Fruit fly (Drosophila melanogaster): Measurements from ENCODE around the gene RpL17.

Gene RpL17

DNA sequence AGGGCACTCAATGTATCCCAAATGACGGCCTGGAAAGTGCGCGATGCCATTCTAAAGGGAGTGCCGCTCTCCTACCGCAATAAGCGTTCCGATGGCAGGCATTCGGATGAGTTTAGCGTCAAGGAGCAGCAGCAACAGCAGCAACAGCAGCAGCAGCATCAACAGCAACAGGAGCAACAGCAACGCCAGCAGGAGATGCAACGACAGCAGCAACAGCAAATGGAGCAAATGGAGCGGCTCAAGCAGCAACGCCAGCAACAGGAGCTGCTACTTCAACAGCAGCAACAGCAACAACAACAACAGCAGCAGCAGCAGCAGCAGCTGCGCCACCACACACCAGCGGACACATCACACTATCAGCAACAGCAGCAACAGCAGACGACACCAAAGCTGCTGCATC lies 27.9 kb downstream of the RpL17 start:
- TF ChIP-seq CG17801 (GFP tag; optimal IDR thresholded peaks at IDR 0.05; ENCODE audit: partially characterized antibody), result no peak

dm6 chrX:6711295-6711694 lies 32.7 kb downstream of the RpL17 start:
- peak; percentile 59 for TF ChIP-seq CG17801 (GFP tag; optimal IDR thresholded peaks at IDR 0.05; ENCODE audit: partially characterized antibody)

DNA sequence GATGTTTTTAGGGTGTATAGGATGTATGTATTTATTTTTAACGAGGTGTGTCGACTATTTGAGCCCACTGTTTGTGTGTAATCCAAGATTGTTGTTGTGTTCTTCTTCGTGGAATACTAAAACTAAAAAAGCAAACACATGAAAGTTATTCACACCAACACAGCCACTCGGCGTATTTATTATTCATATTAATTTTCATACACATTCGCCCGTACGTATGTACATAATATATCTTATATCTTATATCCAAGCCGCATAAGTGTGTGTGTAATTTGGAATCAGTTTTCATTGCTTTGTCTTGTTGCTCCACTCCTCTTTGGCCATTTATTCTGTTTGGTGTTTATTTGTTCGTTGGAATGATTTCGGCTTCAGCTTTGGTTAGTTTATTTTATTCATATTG lies 33.4 kb downstream of the RpL17 start:
- TF ChIP-seq CG17801 (GFP tag; optimal IDR thresholded peaks at IDR 0.05; ENCODE audit: partially characterized antibody), result no peak

dm6 chrX:6710258-6710657 lies 33.8 kb downstream of the RpL17 start:
- no peak for TF ChIP-seq CG17801 (GFP tag; optimal IDR thresholded peaks at IDR 0.05; ENCODE audit: partially characterized antibody)

dm6 chrX:6709252-6710037 lies 34.6 kb downstream of the RpL17 start:
- no peak for TF ChIP-seq CG17801 (GFP tag; optimal IDR thresholded peaks at IDR 0.05; ENCODE audit: partially characterized antibody)

DNA sequence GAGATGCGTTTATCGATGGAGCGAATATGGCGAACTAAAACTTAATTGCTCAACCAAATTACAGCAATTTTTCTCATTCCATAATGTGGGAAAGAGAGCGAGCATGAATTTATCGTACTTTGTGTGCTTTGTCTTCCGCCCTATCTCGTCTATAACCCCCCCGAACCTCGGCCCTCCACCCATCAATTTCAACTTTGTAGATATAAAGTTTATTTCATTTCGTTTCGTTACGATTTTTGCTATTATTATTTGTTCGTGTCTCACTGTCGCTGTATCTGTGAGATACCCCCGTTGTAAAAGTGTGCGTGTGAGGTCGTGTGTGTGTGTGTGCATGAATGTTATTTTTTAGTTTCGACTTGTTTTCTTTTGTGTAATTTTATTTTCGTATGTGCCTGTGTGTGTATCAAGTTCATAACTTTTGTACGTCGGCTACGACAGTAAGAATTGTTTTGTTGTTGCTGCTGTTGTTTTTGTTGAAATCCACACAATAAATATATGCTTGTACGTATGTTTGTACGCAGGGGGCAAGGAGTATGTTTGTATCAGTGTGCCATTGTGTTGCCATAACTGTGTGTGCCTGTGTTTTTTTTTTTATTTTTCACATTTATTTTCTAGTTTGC lies 35.3 kb downstream of the RpL17 start:
- TF ChIP-seq CG17801 (GFP tag; optimal IDR thresholded peaks at IDR 0.05; ENCODE audit: partially characterized antibody), result no peak

DNA sequence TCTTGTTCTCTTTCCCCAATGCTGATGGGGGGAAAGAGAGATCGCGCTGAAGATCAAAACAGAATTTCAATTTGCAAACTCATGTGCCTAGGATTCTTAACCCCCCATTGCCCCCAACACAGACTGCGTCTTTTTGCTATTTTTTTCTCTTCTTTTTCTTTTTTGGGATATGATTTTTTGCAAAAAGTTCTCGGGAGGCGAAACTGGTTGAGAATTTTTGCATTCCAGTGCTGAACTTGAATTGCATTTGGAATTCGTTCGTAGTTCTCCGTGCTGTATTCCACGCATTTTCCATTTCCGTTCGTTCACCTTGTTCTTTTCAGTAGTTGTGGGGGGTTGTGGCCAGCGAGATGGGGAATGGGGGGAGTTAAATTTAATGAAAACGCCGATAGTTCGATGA lies 35.9 kb downstream of the RpL17 start:
- no peak for TF ChIP-seq CG17801 (GFP tag; optimal IDR thresholded peaks at IDR 0.05; ENCODE audit: partially characterized antibody)

- no peak for TF ChIP-seq CG17801 (GFP tag; optimal IDR thresholded peaks at IDR 0.05; ENCODE audit: partially characterized antibody)
These were observed 37.3 kb downstream of the RpL17 start for dm6 chrX:6706570-6707306.

DNA sequence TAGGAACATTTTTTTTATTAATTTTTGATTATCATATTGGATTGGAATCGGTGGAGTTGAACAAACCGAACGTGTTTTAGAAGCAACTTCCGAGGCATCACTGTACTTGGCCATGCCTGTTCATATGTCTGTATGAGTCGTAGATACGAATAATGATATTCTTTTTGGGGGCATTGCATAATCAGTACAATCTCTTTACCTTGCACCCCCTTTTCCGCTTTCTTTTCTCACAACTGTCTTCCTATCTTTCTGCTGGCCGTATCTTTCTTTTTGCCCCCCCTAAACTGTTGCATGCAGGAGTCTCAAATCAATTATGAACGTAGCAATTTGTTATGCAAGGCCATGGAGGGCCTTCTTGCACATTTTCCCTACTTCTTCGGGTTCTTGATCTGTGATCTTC lies 38.1 kb downstream of the RpL17 start:
- TF ChIP-seq CG17801 (GFP tag; optimal IDR thresholded peaks at IDR 0.05; ENCODE audit: partially characterized antibody), result no peak

DNA sequence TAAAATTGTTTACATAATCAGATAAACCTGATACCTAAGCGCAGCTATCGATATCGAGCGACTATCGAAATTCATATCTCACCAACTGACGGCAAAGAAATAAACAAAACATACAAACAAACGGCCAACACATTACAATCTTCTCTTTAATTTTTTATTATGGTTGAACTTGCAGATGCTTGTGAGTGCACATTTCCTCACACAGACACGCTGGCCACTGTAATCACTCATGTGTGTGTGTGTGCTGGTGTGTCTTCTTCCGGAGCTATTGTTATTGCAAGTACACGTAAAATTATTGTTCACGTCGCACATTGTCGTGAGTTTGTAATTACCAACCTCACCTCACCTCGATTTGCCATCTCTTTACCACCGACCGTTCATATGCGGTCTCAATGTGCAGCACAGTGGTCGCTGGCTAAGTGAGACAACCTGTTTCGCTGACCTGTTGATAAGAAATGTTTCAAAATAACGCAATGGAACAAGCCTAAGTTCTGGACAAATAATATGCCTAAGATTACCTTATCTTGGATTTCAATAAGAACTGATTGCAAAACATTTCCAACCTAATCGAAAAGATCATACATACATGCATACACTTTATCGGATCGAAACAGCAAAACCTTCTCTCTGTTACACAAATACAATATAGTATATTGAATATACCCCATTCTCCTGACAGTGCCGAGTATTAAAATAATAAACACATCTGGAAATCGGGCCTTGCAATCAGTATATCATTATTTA lies 38.8 kb downstream of the RpL17 start:
- no peak for TF ChIP-seq CG17801 (GFP tag; optimal IDR thresholded peaks at IDR 0.05; ENCODE audit: partially characterized antibody)

dm6 chrX:6703957-6704356 lies 40.1 kb downstream of the RpL17 start:
- TF ChIP-seq CG17801 (GFP tag; optimal IDR thresholded peaks at IDR 0.05; ENCODE audit: partially characterized antibody), result no peak

DNA sequence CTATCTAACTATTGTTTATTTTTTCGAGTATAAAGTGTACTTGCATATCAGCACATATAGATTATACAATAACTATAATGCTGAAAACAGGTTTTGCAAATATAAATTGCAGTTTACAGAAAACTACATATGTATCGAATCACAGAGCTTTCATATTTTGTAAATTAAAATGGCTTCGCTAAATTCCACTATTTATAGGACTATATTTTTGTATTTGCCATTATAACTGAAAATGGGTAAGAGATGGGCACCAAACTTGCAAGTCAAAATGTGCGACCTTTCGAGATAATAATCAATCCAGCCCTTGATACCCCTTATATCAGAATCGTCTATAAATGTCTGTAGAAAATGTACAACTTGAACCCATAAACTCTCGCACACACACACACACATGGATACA lies 40.8 kb downstream of the RpL17 start:
- no peak for TF ChIP-seq CG17801 (GFP tag; optimal IDR thresholded peaks at IDR 0.05; ENCODE audit: partially characterized antibody)

DNA sequence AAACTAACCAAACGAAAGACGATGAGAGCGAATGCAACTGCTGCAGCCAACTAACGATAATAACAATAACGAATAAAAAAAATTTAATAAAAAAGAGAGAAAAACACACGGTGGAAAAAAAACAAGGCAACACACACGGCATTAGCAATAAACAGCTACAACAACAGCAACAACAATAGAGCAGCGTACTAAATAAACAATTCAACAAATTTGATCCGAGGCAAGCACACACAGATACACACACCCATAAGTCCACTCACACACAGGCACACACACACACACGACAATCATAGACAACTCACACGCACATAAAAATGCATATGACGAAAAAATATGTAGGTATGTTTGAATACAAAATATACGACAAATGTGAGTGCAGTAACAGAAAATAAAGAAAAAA lies 41.4 kb downstream of the RpL17 start:
- no peak for TF ChIP-seq CG17801 (GFP tag; optimal IDR thresholded peaks at IDR 0.05; ENCODE audit: partially characterized antibody)

dm6 chrX:6702028-6702433 lies 42.0 kb downstream of the RpL17 start:
- peak; percentile 46 for TF ChIP-seq CG17801 (GFP tag; optimal IDR thresholded peaks at IDR 0.05; ENCODE audit: partially characterized antibody)

DNA sequence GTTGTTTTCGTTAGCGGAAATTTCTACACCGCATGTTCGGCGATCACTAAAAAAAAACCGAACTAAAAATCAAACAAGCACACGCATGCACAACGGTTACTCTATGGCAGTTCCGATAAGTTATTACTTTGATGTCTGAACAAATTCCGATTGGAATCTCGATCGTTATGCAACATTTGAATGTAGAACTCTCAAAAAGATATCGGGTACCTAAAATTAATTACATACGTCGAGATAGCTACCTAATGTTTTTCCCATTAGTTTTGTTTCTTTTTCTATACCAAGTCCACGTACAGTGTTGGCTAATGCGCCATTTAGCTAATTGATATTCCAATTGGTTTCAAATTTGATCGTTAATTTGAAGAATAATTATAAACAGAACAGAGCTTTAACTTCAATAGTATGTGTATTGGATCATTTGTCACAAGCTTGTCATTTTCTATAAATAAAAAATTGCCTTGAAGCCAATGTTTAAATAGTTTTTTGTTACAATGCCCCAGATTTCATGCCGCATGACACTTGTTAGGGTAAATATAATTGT lies 43.0 kb downstream of the RpL17 start:
- no peak for TF ChIP-seq CG17801 (GFP tag; optimal IDR thresholded peaks at IDR 0.05; ENCODE audit: partially characterized antibody)
